Worm (Caenorhabditis elegans) whole organism, late embryonic: Measurements from ENCODE around the gene bath-47.

Source experiments
- F13H6.1 ChIP-seq: sonication (generic microtip); optimal IDR thresholded peaks from 2 replicates; lab custom pipeline; 2016; ENCODE audit warnings: missing genetic modification characterization, missing compliant biosample characterization
- ama-1 ChIP-seq: fragments of 150-350 bp; optimal IDR thresholded peaks from 2 replicates; lab custom pipeline; 2014
- ceh-48 ChIP-seq: sonication (generic microtip); optimal IDR thresholded peaks from 2 replicates; lab custom pipeline; 2016; ENCODE audit warnings: missing genetic modification characterization, inconsistent platforms, missing compliant biosample characterization
- che-1 ChIP-seq: sonication (generic microtip); optimal IDR thresholded peaks from 2 replicates; lab custom pipeline; 2016; ENCODE audit warnings: mild to moderate bottlenecking, missing genetic modification characterization, missing compliant biosample characterization
- elt-2 ChIP-seq: sonication (generic microtip); optimal IDR thresholded peaks from 2 replicates; lab custom pipeline; 2016; ENCODE audit warnings: missing genetic modification reagents, missing genetic modification characterization, missing compliant biosample characterization
- ets-4 ChIP-seq: sonication (generic microtip); optimal IDR thresholded peaks from 2 replicates; lab custom pipeline; 2016; ENCODE audit warnings: missing genetic modification characterization, missing compliant biosample characterization
- hlh-6 ChIP-seq: sonication (generic microtip); optimal IDR thresholded peaks from 2 replicates; lab custom pipeline; 2016; ENCODE audit warnings: missing genotype, missing genetic modification characterization, missing compliant biosample characterization
- hlh-8 ChIP-seq: sonication (generic microtip); optimal IDR thresholded peaks from 2 replicates; lab custom pipeline; 2016; ENCODE audit warnings: missing genotype, missing genetic modification characterization, missing compliant biosample characterization
- npax-4 ChIP-seq: sonication (generic microtip); optimal IDR thresholded peaks from 2 replicates; lab custom pipeline; 2016; ENCODE audit warnings: missing genetic modification characterization, missing compliant biosample characterization
- pag-3 ChIP-seq: sonication (generic microtip); optimal IDR thresholded peaks from 2 replicates; lab custom pipeline; 2016; ENCODE audit warnings: missing compliant biosample characterization, missing genetic modification characterization, borderline replicate concordance
- pha-4 ChIP-seq: fragments of 150-350 bp; optimal IDR thresholded peaks from 2 replicates; lab custom pipeline; 2018; ENCODE audit warnings: missing biosample characterization, missing genetic modification reagents, missing genetic modification characterization
- syd-9 ChIP-seq: sonication (generic microtip); optimal IDR thresholded peaks from 2 replicates; lab custom pipeline; 2016; ENCODE audit warnings: mild to moderate bottlenecking, missing genetic modification characterization, moderate library complexity, missing compliant biosample characterization
- unc-42 ChIP-seq: sonication (generic microtip); optimal IDR thresholded peaks from 2 replicates; lab custom pipeline; 2016; ENCODE audit warnings: missing genotype, missing genetic modification characterization, missing compliant biosample characterization

- TF ChIP-seq pag-3 (tag; lab: Kevin White, UChicago) (no peak), hlh-6 (tag; lab: Kevin White, UChicago) (no peak), ama-1 (lab: Kevin White, UChicago) (no peak), elt-2 (tag; lab: Kevin White, UChicago) (no peak), hlh-8 (tag; lab: Kevin White, UChicago) (no peak), che-1 (tag; lab: Kevin White, UChicago) (no peak), F13H6.1 (tag; lab: Kevin White, UChicago) (no peak), syd-9 (tag; lab: Kevin White, UChicago) (no peak), unc-42 (tag; lab: Kevin White, UChicago) (no peak), ets-4 (tag; lab: Kevin White, UChicago) (no peak), pha-4 (tag; lab: Kevin White, UChicago) (no peak), ceh-48 (tag; lab: Kevin White, UChicago) (no peak), npax-4 (tag; lab: Kevin White, UChicago) (no peak)
Measured at ce11 chrII:1595137-1595536, 6.5 kb upstream of the bath-47 start, which contains the start of gene clec-20.
